Fruit fly (Drosophila melanogaster) Kc167 (cell line): ENCODE data around the gene CG42798.

Experiments
- Sin3A ChIP-seq: fragments of >200 bp; optimal IDR thresholded peaks from 2 replicates; lab custom pipeline; 2018; ENCODE audit warnings: missing external identifiers
- h ChIP-seq: fragments of >200 bp; optimal IDR thresholded peaks from 3 replicates; lab custom pipeline; 2018; ENCODE audit warnings: missing external identifiers
- insv ChIP-seq: fragments of >200 bp; optimal IDR thresholded peaks from 3 replicates; lab custom pipeline; 2018; ENCODE audit warnings: missing external identifiers
- psq ChIP-seq: fragments of >200 bp; optimal IDR thresholded peaks from 2 replicates; lab custom pipeline; 2017; ENCODE audit warnings: missing external identifiers
- ttk ChIP-seq: sonication (Bioruptor generic); optimal IDR thresholded peaks from 2 replicates; lab custom pipeline; 2017; ENCODE audit warnings: missing external identifiers

DNA sequence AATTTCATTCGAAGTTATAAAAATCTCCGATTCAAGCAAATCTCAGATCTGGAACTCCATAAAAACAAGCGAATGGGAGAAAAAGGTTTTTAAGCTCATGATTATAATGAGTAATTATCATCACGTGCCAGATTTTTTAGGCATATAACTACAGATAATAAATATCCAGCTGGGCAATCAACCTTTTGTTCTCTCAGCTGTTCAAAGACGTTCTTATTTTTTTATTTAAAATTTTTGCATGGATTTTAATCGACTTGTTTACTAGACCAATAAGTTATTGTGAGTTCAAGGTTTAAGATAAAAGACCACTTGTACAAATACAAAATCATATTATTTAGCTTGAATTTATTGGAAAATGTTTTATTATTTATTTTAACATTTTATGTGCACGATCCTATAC lies 2.3 kb upstream of the CG42798 start:
- TF ChIP-seq h = no peak
- no peak for TF ChIP-seq psq (lab: Kevin White, UChicago)
- no peak for TF ChIP-seq ttk (lab: Kevin White, UChicago)
- TF ChIP-seq insv (lab: Kevin White, UChicago) = no peak
- no peak for TF ChIP-seq Sin3A (lab: Kevin White, UChicago)
